Fruit fly (Drosophila melanogaster) whole organism, embryonic: ENCODE measurements around the gene CG6055.
A peak's percentile ranks its signal among the peaks of the same experiment; 100 is the strongest.

Experiments used
- ATbp ChIP-seq: fragments of 200-800 bp; sonication (Bioruptor generic); optimal IDR thresholded peaks from 2 replicates; lab custom pipeline; 2017; ENCODE audit warnings: missing biosample characterization, mild to moderate bottlenecking, missing genetic modification characterization, missing genetic modification reagents
- Adf1 ChIP-seq: fragments of 200-800 bp; sonication (Bioruptor generic); IDR thresholded peaks from 2 replicates; pipeline ENCODE4 v1.3.6; 2022; ENCODE audit warnings: missing biosample characterization, missing genetic modification characterization
- Awh ChIP-seq: fragments of 200-800 bp; sonication (Bioruptor generic); IDR thresholded peaks from 2 replicates; pipeline ENCODE4, ENCODE4 v1.3.6; 2022; ENCODE audit warnings: missing biosample characterization, missing genetic modification characterization
- Bgb ChIP-seq: fragments of 200-800 bp; sonication (Bioruptor generic); IDR thresholded peaks from 2 replicates; pipeline ENCODE4 v1.3.6; 2022; ENCODE audit warnings: missing biosample characterization, missing genetic modification characterization; ENCODE audit not compliant: partially characterized antibody
- CG10321 ChIP-seq: fragments of 200-800 bp; sonication (Bioruptor generic); IDR thresholded peaks from 2 replicates; pipeline ENCODE4 v1.3.6; 2022; ENCODE audit warnings: missing biosample characterization, missing genetic modification characterization
- CG10543 ChIP-seq: fragments of 200-800 bp; sonication (Bioruptor generic); optimal IDR thresholded peaks from 3 replicates; lab custom pipeline; 2017; ENCODE audit warnings: missing biosample characterization, mild to moderate bottlenecking, missing genetic modification characterization, moderate library complexity
- CG10959 ChIP-seq: fragments of 200-800 bp; sonication (Bioruptor generic); IDR thresholded peaks from 2 replicates; pipeline ENCODE4 v1.3.6; 2022; ENCODE audit warnings: missing biosample characterization, missing genetic modification characterization
- CG13894 ChIP-seq: fragments of 200-800 bp; sonication (Bioruptor generic); optimal IDR thresholded peaks from 3 replicates; lab custom pipeline; 2018; ENCODE audit warnings: missing biosample characterization, mild to moderate bottlenecking, missing genetic modification characterization, moderate library complexity
- CG14667 ChIP-seq: fragments of 200-800 bp; sonication (Bioruptor generic); IDR thresholded peaks from 2 replicates; pipeline ENCODE4 v1.3.6; 2022; ENCODE audit warnings: missing biosample characterization, missing genetic modification characterization
- CG15073 ChIP-seq: fragments of 200-800 bp; sonication (Bioruptor generic); optimal IDR thresholded peaks from 2 replicates; lab custom pipeline; 2016; ENCODE audit warnings: missing biosample characterization, missing genetic modification characterization
- CG17186 ChIP-seq: fragments of 200-800 bp; sonication (Bioruptor generic); optimal IDR thresholded peaks from 3 replicates; lab custom pipeline; 2017; ENCODE audit warnings: missing biosample characterization, missing genetic modification reagents, missing genetic modification characterization
- CG1832 ChIP-seq: fragments of 200-800 bp; sonication (Bioruptor generic); optimal IDR thresholded peaks from 2 replicates; lab custom pipeline; 2017; ENCODE audit warnings: missing biosample characterization, mild to moderate bottlenecking, missing genetic modification characterization, inconsistent platforms
- CG3065 ChIP-seq: fragments of 200-800 bp; sonication (Bioruptor generic); optimal IDR thresholded peaks from 2 replicates; lab custom pipeline; 2016; ENCODE audit warnings: missing biosample characterization, missing genetic modification characterization
- CG3407 ChIP-seq: fragments of 200-800 bp; sonication (Bioruptor generic); optimal IDR thresholded peaks from 2 replicates; lab custom pipeline; 2018; ENCODE audit warnings: missing biosample characterization, mild to moderate bottlenecking, missing genetic modification characterization
- CG42726 ChIP-seq: fragments of 200-800 bp; sonication (Bioruptor generic); IDR thresholded peaks from 2 replicates; pipeline ENCODE4 v1.3.6; 2022; ENCODE audit warnings: missing biosample characterization, missing genetic modification characterization; ENCODE audit not compliant: partially characterized antibody
- CG4854 ChIP-seq: fragments of 200-800 bp; sonication (Bioruptor generic); optimal IDR thresholded peaks from 2 replicates; lab custom pipeline; 2016; ENCODE audit warnings: missing biosample characterization, missing genetic modification characterization, inconsistent platforms
- Dll ChIP-seq: fragments of 200-800 bp; sonication (Bioruptor generic); IDR thresholded peaks from 4 replicates; pipeline ENCODE4 v1.3.6; 2022; ENCODE audit warnings: missing biosample characterization, missing genetic modification characterization; ENCODE audit not compliant: partially characterized antibody
- Doc3 ChIP-seq: fragments of 200-800 bp; sonication (Bioruptor generic); IDR thresholded peaks from 3 replicates; pipeline ENCODE4 v1.3.6; 2022; ENCODE audit warnings: missing biosample characterization, missing genetic modification characterization; ENCODE audit not compliant: partially characterized antibody
- Fer1 ChIP-seq: fragments of 200-800 bp; sonication (Bioruptor generic); optimal IDR thresholded peaks from 2 replicates; lab custom pipeline; 2017; ENCODE audit warnings: missing biosample characterization, mild to moderate bottlenecking, missing genetic modification characterization
- Gsc ChIP-seq: fragments of 200-800 bp; sonication (Bioruptor generic); IDR thresholded peaks from 2 replicates; pipeline ENCODE4 v1.3.6; 2022; ENCODE audit warnings: missing biosample characterization, missing genetic modification characterization
- H2.0 ChIP-seq: fragments of 200-800 bp; sonication (Bioruptor generic); IDR thresholded peaks from 2 replicates; pipeline ENCODE4 v1.3.6; 2022; ENCODE audit warnings: missing biosample characterization, missing genetic modification characterization
- HLH54F ChIP-seq: fragments of 200-800 bp; sonication (Bioruptor generic); optimal IDR thresholded peaks from 3 replicates; lab custom pipeline; 2016; ENCODE audit warnings: missing biosample characterization, missing genetic modification characterization
- Hmr ChIP-seq: fragments of 200-800 bp; sonication (Bioruptor generic); optimal IDR thresholded peaks from 3 replicates; lab custom pipeline; 2017; ENCODE audit warnings: mild to moderate bottlenecking, missing biosample characterization, missing genetic modification reagents, missing genetic modification characterization
- Myb ChIP-seq: fragments of 200-800 bp; sonication (Bioruptor generic); optimal IDR thresholded peaks from 2 replicates; lab custom pipeline; 2016; ENCODE audit warnings: missing biosample characterization, missing genetic modification characterization
- NK7.1 ChIP-seq: fragments of 200-800 bp; sonication (Bioruptor generic); optimal IDR thresholded peaks from 3 replicates; lab custom pipeline; 2016; ENCODE audit warnings: missing biosample characterization, missing genetic modification characterization
- Poxn ChIP-seq: fragments of 200-800 bp; sonication (Bioruptor generic); IDR thresholded peaks from 2 replicates; pipeline ENCODE4 v1.3.6; 2022; ENCODE audit warnings: missing biosample characterization, missing genetic modification characterization
- Ssrp ChIP-seq: fragments of 200-800 bp; sonication (Bioruptor generic); optimal IDR thresholded peaks from 2 replicates; lab custom pipeline; 2018; ENCODE audit warnings: missing biosample characterization, mild to moderate bottlenecking, missing genetic modification characterization, moderate library complexity
- Vsx1 ChIP-seq: fragments of 200-800 bp; sonication (Bioruptor generic); optimal IDR thresholded peaks from 2 replicates; lab custom pipeline; 2017; ENCODE audit warnings: missing biosample characterization, mild to moderate bottlenecking, missing genetic modification characterization, missing genetic modification reagents
- ash1 ChIP-seq: fragments of 200-800 bp; sonication (Bioruptor generic); optimal IDR thresholded peaks from 2 replicates; lab custom pipeline; 2018; ENCODE audit warnings: missing biosample characterization, mild to moderate bottlenecking, missing genetic modification characterization
- bsh ChIP-seq, 2 experiments: fragments of 200-800 bp; sonication (Bioruptor generic); optimal IDR thresholded peaks; 2 replicates each; lab custom pipeline; 2017 to 2018; ENCODE audit warnings: mild to moderate bottlenecking in 2 of 2, missing biosample characterization in 2 of 2, missing genetic modification characterization in 2 of 2, moderate library complexity in 1 of 2
- en ChIP-seq: fragments of 200-800 bp; sonication (Bioruptor generic); optimal IDR thresholded peaks from 2 replicates; lab custom pipeline; 2016; ENCODE audit warnings: missing biosample characterization, missing genetic modification characterization
- hb ChIP-seq: fragments of 200-800 bp; sonication (Bioruptor generic); IDR thresholded peaks from 3 replicates; pipeline ENCODE4 v1.3.6; 2022; ENCODE audit warnings: missing biosample characterization, missing genetic modification characterization; ENCODE audit not compliant: partially characterized antibody
- jing ChIP-seq: fragments of 200-800 bp; sonication (Bioruptor generic); optimal IDR thresholded peaks from 2 replicates; lab custom pipeline; 2018; ENCODE audit warnings: missing biosample characterization, mild to moderate bottlenecking, missing genetic modification characterization
- kay ChIP-seq: fragments of 200-800 bp; sonication (Bioruptor generic); optimal IDR thresholded peaks from 2 replicates; lab custom pipeline; 2016; ENCODE audit warnings: missing biosample characterization, missing genetic modification characterization
- mirr ChIP-seq: fragments of 200-800 bp; sonication (Bioruptor generic); optimal IDR thresholded peaks from 3 replicates; lab custom pipeline; 2018; ENCODE audit warnings: missing biosample characterization, mild to moderate bottlenecking, missing genetic modification characterization
- nom ChIP-seq: fragments of 200-800 bp; sonication (Bioruptor generic); optimal IDR thresholded peaks from 2 replicates; lab custom pipeline; 2017; ENCODE audit warnings: missing biosample characterization, missing genetic modification characterization, mild to moderate bottlenecking, moderate library complexity, missing genetic modification reagents
- psq ChIP-seq: fragments of 200-800 bp; sonication (Bioruptor generic); optimal IDR thresholded peaks from 2 replicates; lab custom pipeline; 2017; ENCODE audit warnings: missing biosample characterization, missing genetic modification characterization
- schlank ChIP-seq: fragments of 200-800 bp; sonication (Bioruptor generic); optimal IDR thresholded peaks from 2 replicates; lab custom pipeline; 2018; ENCODE audit warnings: missing biosample characterization, mild to moderate bottlenecking, missing genetic modification characterization
- scrt ChIP-seq: fragments of 200-800 bp; sonication (Bioruptor generic); optimal IDR thresholded peaks from 2 replicates; lab custom pipeline; 2018; ENCODE audit warnings: missing biosample characterization, mild to moderate bottlenecking, missing genetic modification characterization, moderate library complexity
- sd ChIP-seq: fragments of 200-800 bp; sonication (Bioruptor generic); optimal IDR thresholded peaks from 3 replicates; lab custom pipeline; 2018; ENCODE audit warnings: missing biosample characterization, mild to moderate bottlenecking, missing genetic modification characterization, moderate library complexity
- sim ChIP-seq: fragments of 200-800 bp; sonication (Bioruptor generic); IDR thresholded peaks from 2 replicates; pipeline ENCODE4 v1.3.6; 2022; ENCODE audit warnings: missing biosample characterization, missing genetic modification characterization
- tap ChIP-seq: fragments of 200-800 bp; optimal IDR thresholded peaks from 3 replicates; lab custom pipeline; 2019; ENCODE audit warnings: missing biosample characterization, mild to moderate bottlenecking, missing genetic modification characterization, moderate library complexity
- tll ChIP-seq, 2 experiments: fragments of 200-800 bp in 1 of 2; fragments of >200 bp in 1 of 2; sonication (Bioruptor generic) in 1 of 2; optimal IDR thresholded peaks; 2 replicates each; lab custom pipeline; 2017 to 2019; ENCODE audit warnings: missing biosample characterization in 2 of 2, missing genetic modification characterization in 2 of 2, mild to moderate bottlenecking in 1 of 2, moderate library complexity in 1 of 2
- twi ChIP-seq: fragments of 200-800 bp; optimal IDR thresholded peaks from 2 replicates; lab custom pipeline; 2019; ENCODE audit warnings: missing biosample characterization, mild to moderate bottlenecking, missing genetic modification characterization, moderate library complexity
- tx ChIP-seq: fragments of 200-800 bp; sonication (Bioruptor generic); optimal IDR thresholded peaks from 2 replicates; lab custom pipeline; 2016; ENCODE audit warnings: missing biosample characterization, missing genetic modification characterization
- unpg ChIP-seq: fragments of 200-800 bp; sonication (Bioruptor generic); optimal IDR thresholded peaks from 3 replicates; lab custom pipeline; 2018; ENCODE audit warnings: missing biosample characterization, mild to moderate bottlenecking, missing genetic modification characterization, moderate library complexity
- z ChIP-seq: fragments of 200-800 bp; sonication (Bioruptor generic); IDR thresholded peaks from 3 replicates; pipeline ENCODE4 v1.3.6; 2022; ENCODE audit warnings: missing biosample characterization, missing genetic modification characterization
- zen2 ChIP-seq: fragments of 200-800 bp; sonication (Bioruptor generic); IDR thresholded peaks from 3 replicates; pipeline ENCODE4 v1.3.6; 2022; ENCODE audit warnings: missing biosample characterization, missing genetic modification characterization; ENCODE audit not compliant: partially characterized antibody

CG6055 gene

dm6 chr2L:7426326-7427066 is 39.8 kb upstream of the CG6055 start, which contains the start of gene muc (continued):
- TF ChIP-seq mirr (no peak), Ssrp (tag; lab: Kevin White, UChicago) (peak; percentile 39), CG3407 (GFP tag; lab: Kevin White, UChicago) (no peak), CG1832 (GFP tag; lab: Kevin White, UChicago) (no peak), Awh (GFP tag; lab: Robert Waterston, UW) (no peak), ATbp (GFP tag; lab: Kevin White, UChicago) (no peak), scrt (GFP tag; lab: Kevin White, UChicago) (no peak), CG10321 (no peak), Hmr (GFP tag; lab: Kevin White, UChicago) (peak; percentile 77), CG10543 (peak; percentile 8), Vsx1 (GFP tag; lab: Kevin White, UChicago) (no peak), CG42726 (GFP tag; lab: Robert Waterston, UW) (peak; percentile 60), CG4854 (GFP tag; lab: Kevin White, UChicago) (no peak), Doc3 (GFP tag; lab: Robert Waterston, UW) (peak; percentile 58), tll (GFP tag; optimal IDR thresholded peaks at IDR 0.05; lab: Kevin White, UChicago) (no peak), jing (GFP tag; lab: Kevin White, UChicago) (no peak), nom (no peak), unpg (peak; percentile 44), Adf1 (GFP tag; lab: Robert Waterston, UW) (no peak), psq (GFP tag; lab: Kevin White, UChicago) (no peak), twi (no peak), Bgb (GFP tag; lab: Robert Waterston, UW) (peak; percentile 61), tap (tag; lab: Kevin White, UChicago) (peak; percentile 13), Dll (GFP tag; lab: Robert Waterston, UW) (peak; percentile 75), Myb (GFP tag; lab: Kevin White, UChicago) (peak; percentile 54), H2.0 (no peak), NK7.1 (GFP tag; lab: Kevin White, UChicago) (no peak), Gsc (no peak), en (GFP tag; lab: Kevin White, UChicago) (no peak), CG15073 (no peak), Poxn (GFP tag; lab: Robert Waterston, UW) (no peak), tx (GFP tag; lab: Kevin White, UChicago) (no peak), CG14667 (GFP tag; lab: Robert Waterston, UW) (no peak), bsh (GFP tag; optimal IDR thresholded peaks at IDR 0.05; lab: Kevin White, UChicago) (peak in 1 of 2 experiments; percentile 31), hb (GFP tag; lab: Robert Waterston, UW) (peak; percentile 22; the same call in 1 of the 3 replicates), CG3065 (GFP tag; lab: Kevin White, UChicago) (no peak), CG10959 (GFP tag; lab: Robert Waterston, UW) (no peak), ash1 (no peak), zen2 (no peak), z (no peak), HLH54F (GFP tag; lab: Kevin White, UChicago) (peak; percentile 19), Fer1 (GFP tag; lab: Kevin White, UChicago) (no peak), CG13894 (peak; percentile 63), kay (GFP tag; lab: Kevin White, UChicago) (no peak), CG17186 (GFP tag; lab: Kevin White, UChicago) (peak; percentile 54), sim (no peak), schlank (tag; lab: Kevin White, UChicago) (no peak), sd (tag; lab: Kevin White, UChicago) (peak; percentile 26)
